Worm (Caenorhabditis elegans) whole organism, early embryonic: ENCODE measurements around the gene skr-17.

ENCODE experiments used
- B0310.2 ChIP-seq: sonication (generic microtip); optimal IDR thresholded peaks from 2 replicates; lab custom pipeline; 2016; ENCODE audit warnings: mild to moderate bottlenecking, missing genetic modification characterization, missing compliant biosample characterization
- F13C5.2 ChIP-seq: sonication (generic microtip); optimal IDR thresholded peaks from 2 replicates; lab custom pipeline; 2017; ENCODE audit warnings: mild to moderate bottlenecking, missing genetic modification characterization, inconsistent platforms, missing compliant biosample characterization
- aly-1 ChIP-seq: sonication (generic microtip); optimal IDR thresholded peaks from 2 replicates; lab custom pipeline; 2016; ENCODE audit warnings: missing genetic modification characterization, missing compliant biosample characterization
- ama-1 ChIP-seq: fragments of 150-350 bp; optimal IDR thresholded peaks from 2 replicates; lab custom pipeline; 2014
- ceh-13 ChIP-seq: fragments of 200-800 bp; sonication (Bioruptor generic); optimal IDR thresholded peaks from 2 replicates; lab custom pipeline; 2018; ENCODE audit warnings: mild to moderate bottlenecking, missing genetic modification characterization, missing compliant biosample characterization
- ceh-36 ChIP-seq: sonication (generic microtip); optimal IDR thresholded peaks from 2 replicates; lab custom pipeline; 2016; ENCODE audit warnings: missing genetic modification characterization, inconsistent platforms, missing compliant biosample characterization
- ets-7 ChIP-seq: sonication (generic microtip); optimal IDR thresholded peaks from 2 replicates; lab custom pipeline; 2016; ENCODE audit warnings: missing genotype, missing genetic modification characterization, missing compliant biosample characterization
- flt-1 ChIP-seq: fragments of 200-800 bp; sonication (Bioruptor generic); IDR thresholded peaks from 2 replicates; pipeline ENCODE4 v1.3.6; 2022; ENCODE audit warnings: missing genetic modification characterization, missing compliant biosample characterization
- hmbx-1 ChIP-seq: sonication (generic microtip); optimal IDR thresholded peaks from 2 replicates; lab custom pipeline; 2016; ENCODE audit warnings: mild to moderate bottlenecking, missing genetic modification characterization, missing compliant biosample characterization
- hmg-4 ChIP-seq: fragments of 200-800 bp; sonication (Bioruptor generic); optimal IDR thresholded peaks from 2 replicates; lab custom pipeline; 2018; ENCODE audit warnings: mild to moderate bottlenecking, missing genetic modification characterization, missing compliant biosample characterization
- hnd-1 ChIP-seq: sonication (generic microtip); optimal IDR thresholded peaks from 2 replicates; lab custom pipeline; 2016; ENCODE audit warnings: missing genetic modification characterization, missing compliant biosample characterization
- pes-1 ChIP-seq: fragments of 200-800 bp; sonication (Bioruptor generic); IDR thresholded peaks from 2 replicates; pipeline ENCODE4 v1.3.6; 2022; ENCODE audit warnings: missing genetic modification reagents, missing genetic modification characterization, missing compliant biosample characterization
- scrt-1 ChIP-seq: fragments of 200-800 bp; sonication (Bioruptor generic); IDR thresholded peaks from 2 replicates; pipeline ENCODE4 v1.3.6; 2022; ENCODE audit warnings: missing genetic modification characterization, missing compliant biosample characterization
- sea-1 ChIP-seq: fragments of 200-800 bp; sonication (Bioruptor generic); conservative IDR thresholded peaks from 2 replicates; pipeline ENCODE4 v1.3.6; 2022; ENCODE audit warnings: missing genetic modification characterization, missing compliant biosample characterization
- tbx-11 ChIP-seq: fragments of 200-800 bp; sonication (Bioruptor generic); IDR thresholded peaks from 2 replicates; pipeline ENCODE4 v1.3.6; 2022; ENCODE audit warnings: missing genetic modification characterization, missing compliant biosample characterization
- tbx-37 ChIP-seq: fragments of 200-800 bp; sonication (Bioruptor generic); conservative IDR thresholded peaks from 2 replicates; pipeline ENCODE4 v1.3.6; 2022; ENCODE audit warnings: missing genetic modification reagents, missing genetic modification characterization, missing compliant biosample characterization
- tra-4 ChIP-seq: sonication (generic microtip); optimal IDR thresholded peaks from 2 replicates; lab custom pipeline; 2017; ENCODE audit warnings: missing genetic modification characterization, missing compliant biosample characterization

skr-17 gene

DNA sequence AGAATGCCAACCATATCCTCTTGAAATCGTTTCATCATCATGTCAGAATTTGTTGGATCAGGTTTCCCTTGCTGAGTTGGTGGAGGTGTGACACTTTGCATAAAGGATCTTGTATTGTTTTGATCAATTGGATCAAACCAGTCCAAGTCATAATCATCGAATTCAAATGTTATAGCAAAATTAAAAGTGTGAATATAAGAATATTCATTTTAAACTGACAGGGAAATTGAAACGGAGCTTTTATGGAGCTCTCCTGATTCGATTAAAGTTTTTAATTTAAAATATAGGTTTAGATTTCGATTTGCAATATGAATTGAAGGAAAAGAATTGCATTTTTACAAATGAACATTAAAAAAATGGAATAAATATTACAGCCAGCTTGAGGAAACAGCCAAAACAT is 19.7 kb upstream of the skr-17 start, which contains the start of gene B0228.9:
Gene B0228.9 (minus strand): TSS at position 101 of the 400 bp plus-strand sequence.
- TF ChIP-seq tbx-37 (GFP tag; lab: Robert Waterston, UW) (no peak), aly-1 (tag; lab: Kevin White, UChicago) (no peak), ceh-13 (GFP tag; lab: Kevin White, UChicago) (no peak), hmbx-1 (tag; lab: Kevin White, UChicago) (no peak), sea-1 (GFP tag; lab: Robert Waterston, UW) (no peak), ceh-36 (tag; lab: Kevin White, UChicago) (no peak), hnd-1 (tag; lab: Kevin White, UChicago) (no peak)

DNA sequence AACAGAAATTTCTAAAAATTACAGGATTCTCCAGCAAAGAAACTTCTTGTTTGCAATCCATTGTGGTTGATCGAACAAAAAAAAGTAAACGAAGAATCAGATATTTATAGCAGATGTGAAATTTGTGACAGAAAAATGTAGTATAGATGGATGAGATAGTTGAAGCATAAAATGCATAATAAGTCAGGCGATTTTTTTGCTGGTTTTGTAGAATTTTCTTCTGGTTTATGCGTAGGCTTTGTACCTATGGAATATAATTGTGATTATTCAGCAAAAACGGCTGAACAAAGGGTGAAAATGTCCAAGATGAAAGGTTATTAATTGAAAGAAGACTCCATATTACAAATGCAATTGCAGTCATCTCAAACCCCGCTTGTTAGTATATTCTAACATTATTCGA is 17.9 kb upstream of the skr-17 start, which contains the start of gene srh-39:
Gene srh-39 (minus strand): TSS at position 101 of the 400 bp plus-strand sequence.
- no peak for TF ChIP-seq ceh-36 (tag; lab: Kevin White, UChicago)
- no peak for TF ChIP-seq sea-1 (GFP tag; lab: Robert Waterston, UW)
- no peak for TF ChIP-seq tbx-37 (GFP tag; lab: Robert Waterston, UW)
- no peak for TF ChIP-seq hmg-4 (GFP tag; lab: Kevin White, UChicago)
- TF ChIP-seq tbx-11, result no peak
- TF ChIP-seq aly-1 (tag; lab: Kevin White, UChicago), result no peak
- no peak for TF ChIP-seq B0310.2 (tag; lab: Kevin White, UChicago)
- TF ChIP-seq scrt-1, result no peak
- TF ChIP-seq hnd-1 (tag; lab: Kevin White, UChicago), result no peak
- TF ChIP-seq pes-1 (GFP tag; lab: Robert Waterston, UW), result no peak
- TF ChIP-seq hmbx-1 (tag; lab: Kevin White, UChicago), result no peak
- TF ChIP-seq F13C5.2 (tag; lab: Kevin White, UChicago), result no peak
- TF ChIP-seq flt-1 (GFP tag; lab: Robert Waterston, UW), result no peak
- TF ChIP-seq ets-7 (tag; lab: Kevin White, UChicago), result no peak
- TF ChIP-seq ceh-13 (GFP tag; lab: Kevin White, UChicago), result no peak
- no peak for TF ChIP-seq tra-4 (tag; lab: Kevin White, UChicago)
- no peak for TF ChIP-seq ama-1 (lab: Kevin White, UChicago)

DNA sequence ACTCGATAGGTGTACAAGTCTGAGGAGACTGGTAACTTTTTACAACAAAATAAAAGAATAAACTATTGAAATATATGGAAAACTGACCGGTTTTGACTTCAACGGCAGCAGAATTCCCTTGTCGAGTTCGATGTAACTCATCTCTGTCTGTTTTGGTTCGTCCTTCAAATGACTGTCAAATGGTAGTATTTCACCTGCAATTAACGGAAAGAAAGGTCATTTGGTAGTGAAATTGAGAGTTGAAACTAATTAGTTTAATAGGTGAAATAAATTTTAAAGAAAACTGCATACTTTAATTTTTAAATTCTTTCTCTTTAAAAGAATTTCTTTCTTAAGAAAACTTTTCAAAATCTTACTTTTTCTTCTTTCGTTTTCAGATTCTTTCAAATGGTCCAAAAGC is 14.1 kb upstream of the skr-17 start:
- TF ChIP-seq tra-4 (tag; lab: Kevin White, UChicago), result no peak
- no peak for TF ChIP-seq tbx-11
- no peak for TF ChIP-seq B0310.2 (tag; lab: Kevin White, UChicago)
- TF ChIP-seq scrt-1, result no peak
- no peak for TF ChIP-seq ceh-36 (tag; lab: Kevin White, UChicago)
- TF ChIP-seq F13C5.2 (tag; lab: Kevin White, UChicago), result no peak
- TF ChIP-seq tbx-37 (GFP tag; lab: Robert Waterston, UW), result no peak
- TF ChIP-seq sea-1 (GFP tag; lab: Robert Waterston, UW), result no peak
- TF ChIP-seq hmbx-1 (tag; lab: Kevin White, UChicago), result no peak
- TF ChIP-seq pes-1 (GFP tag; lab: Robert Waterston, UW), result no peak

DNA sequence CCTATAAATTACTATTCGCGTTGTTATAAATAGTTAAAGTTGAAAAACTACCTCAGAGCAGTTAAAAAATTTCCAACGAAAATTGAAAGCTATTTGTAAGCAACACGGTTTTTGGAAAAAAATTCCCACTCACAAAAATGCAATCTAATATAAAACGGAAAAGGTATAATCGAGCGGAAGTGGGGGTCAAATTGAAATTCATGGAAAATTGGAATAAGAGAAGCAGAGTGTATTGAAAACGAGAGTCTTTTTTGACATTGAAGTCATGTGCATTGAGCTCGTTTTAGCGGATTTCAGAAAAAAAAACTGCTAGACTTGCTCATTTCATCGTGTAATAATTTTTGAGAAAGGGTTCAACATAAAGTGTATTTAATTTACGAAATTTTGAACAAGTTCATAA is 13.1 kb upstream of the skr-17 start:
- no peak for TF ChIP-seq scrt-1
- TF ChIP-seq B0310.2 (tag; lab: Kevin White, UChicago), result no peak
- TF ChIP-seq aly-1 (tag; lab: Kevin White, UChicago), result no peak
- TF ChIP-seq ama-1 (lab: Kevin White, UChicago), result no peak
- TF ChIP-seq ets-7 (tag; lab: Kevin White, UChicago), result no peak
- TF ChIP-seq tbx-37 (GFP tag; lab: Robert Waterston, UW), result no peak
- no peak for TF ChIP-seq hmbx-1 (tag; lab: Kevin White, UChicago)

DNA sequence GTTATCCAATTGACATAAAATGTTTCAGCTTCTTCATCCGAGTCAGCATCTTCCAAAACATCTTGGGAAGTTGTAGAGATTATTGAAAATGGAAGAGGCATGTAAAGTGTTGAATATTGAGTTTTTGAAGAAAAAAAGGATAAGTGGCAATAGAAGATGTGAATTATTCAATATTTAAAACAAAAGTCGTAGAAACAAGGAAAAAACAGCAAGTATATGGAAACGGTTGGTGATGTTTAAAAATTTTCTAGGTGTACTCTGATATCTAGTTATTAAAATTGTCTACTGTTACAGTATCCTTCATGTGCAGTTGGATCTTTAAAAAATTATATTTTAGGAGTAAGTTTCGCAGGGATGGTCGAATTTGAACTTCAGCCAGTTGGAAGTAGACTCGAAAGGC is 11.4 kb upstream of the skr-17 start, which contains the start of gene C06A8.8:
Gene C06A8.8 (minus strand): TSS at position 101 of the 400 bp plus-strand sequence.
- TF ChIP-seq B0310.2 (tag; lab: Kevin White, UChicago) (no peak), aly-1 (tag; lab: Kevin White, UChicago) (no peak), tra-4 (tag; lab: Kevin White, UChicago) (no peak), tbx-11 (no peak), ets-7 (tag; lab: Kevin White, UChicago) (no peak), flt-1 (GFP tag; lab: Robert Waterston, UW) (no peak), tbx-37 (GFP tag; lab: Robert Waterston, UW) (no peak), hmg-4 (GFP tag; lab: Kevin White, UChicago) (no peak), hmbx-1 (tag; lab: Kevin White, UChicago) (no peak), F13C5.2 (tag; lab: Kevin White, UChicago) (no peak), hnd-1 (tag; lab: Kevin White, UChicago) (no peak), ama-1 (lab: Kevin White, UChicago) (no peak)

DNA sequence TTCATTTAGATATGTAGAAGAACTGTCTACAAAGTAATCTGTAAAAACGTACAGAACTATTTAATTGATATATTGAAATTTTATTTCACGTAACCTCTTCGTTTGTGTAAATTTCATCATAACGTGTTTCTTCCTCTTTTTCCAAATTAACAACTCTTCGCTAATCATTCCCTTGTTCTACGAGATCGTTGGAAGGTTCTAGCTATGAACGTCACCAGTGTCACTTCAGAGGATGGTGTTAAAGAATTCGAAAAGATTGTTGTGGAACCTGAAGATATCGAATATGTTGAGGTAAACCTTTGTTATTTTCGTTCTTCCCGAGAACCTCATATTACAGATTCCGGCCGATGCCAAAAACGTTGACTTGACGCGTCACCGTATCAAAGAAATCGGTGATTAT is 10.9 kb upstream of the skr-17 start, which contains the start of gene C06A8.6:
Gene C06A8.6 (plus strand): TSS at position 89 of the 400 bp plus-strand sequence.
- TF ChIP-seq tbx-37 (GFP tag; lab: Robert Waterston, UW) (no peak), tbx-11 (no peak), ceh-13 (GFP tag; lab: Kevin White, UChicago) (no peak)

DNA sequence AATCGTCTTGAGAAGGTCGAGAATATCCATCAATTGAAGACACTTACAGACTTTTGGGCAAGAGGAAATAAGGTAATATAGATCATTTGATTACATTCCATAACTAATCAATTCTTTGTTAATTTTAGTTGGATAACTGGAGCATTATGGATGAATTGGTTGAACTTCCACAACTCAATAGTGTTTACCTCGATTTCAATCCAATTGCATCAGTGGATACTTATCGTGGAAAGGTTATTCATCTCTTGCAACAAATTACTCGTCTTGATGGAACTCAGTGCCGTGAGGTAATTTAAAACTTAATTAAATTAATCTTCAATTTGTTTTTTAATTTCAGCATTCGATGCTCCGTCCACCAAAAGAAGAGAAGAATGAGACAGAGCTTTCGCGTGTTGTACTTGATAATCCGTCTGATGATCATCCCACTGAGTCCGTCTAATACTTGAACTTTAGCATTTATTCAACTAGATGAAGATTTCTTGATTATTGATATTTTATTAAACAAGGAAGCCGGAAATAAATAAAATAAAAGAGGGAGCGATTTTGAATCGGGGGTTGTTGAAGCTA is 9.8 kb upstream of the skr-17 start:
- TF ChIP-seq ceh-13 (GFP tag; lab: Kevin White, UChicago) (no peak), B0310.2 (tag; lab: Kevin White, UChicago) (no peak), tbx-11 (no peak), sea-1 (GFP tag; lab: Robert Waterston, UW) (no peak), F13C5.2 (tag; lab: Kevin White, UChicago) (no peak), hmbx-1 (tag; lab: Kevin White, UChicago) (no peak), aly-1 (tag; lab: Kevin White, UChicago) (no peak), ama-1 (lab: Kevin White, UChicago) (no peak), tra-4 (tag; lab: Kevin White, UChicago) (no peak), hnd-1 (tag; lab: Kevin White, UChicago) (no peak), ets-7 (tag; lab: Kevin White, UChicago) (no peak), flt-1 (GFP tag; lab: Robert Waterston, UW) (no peak), hmg-4 (GFP tag; lab: Kevin White, UChicago) (no peak)
